Fruit fly (Drosophila melanogaster) whole organism, embryonic: ENCODE data around the gene CG15382.

Experiments
- Antp ChIP-seq: fragments of 200-800 bp; sonication (Bioruptor generic); optimal IDR thresholded peaks from 3 replicates; lab custom pipeline; 2016; ENCODE audit warnings: missing biosample characterization, missing genetic modification characterization
- CG10267 ChIP-seq: fragments of 200-800 bp; sonication (Bioruptor generic); optimal IDR thresholded peaks from 2 replicates; lab custom pipeline; 2018; ENCODE audit warnings: missing biosample characterization, mild to moderate bottlenecking, missing genetic modification characterization, moderate library complexity
- CG10543 ChIP-seq: fragments of 200-800 bp; sonication (Bioruptor generic); optimal IDR thresholded peaks from 3 replicates; lab custom pipeline; 2017; ENCODE audit warnings: missing biosample characterization, mild to moderate bottlenecking, missing genetic modification characterization, moderate library complexity
- CG10979 ChIP-seq: fragments of 200-800 bp; sonication (Bioruptor generic); optimal IDR thresholded peaks from 2 replicates; lab custom pipeline; 2018; ENCODE audit warnings: missing biosample characterization, mild to moderate bottlenecking, missing genetic modification characterization, moderate library complexity
- CG11093 ChIP-seq: fragments of 200-800 bp; sonication (Bioruptor generic); IDR thresholded peaks from 3 replicates; pipeline ENCODE4 v1.3.6; 2022; ENCODE audit warnings: missing biosample characterization, missing genetic modification characterization
- CG11723 ChIP-seq: fragments of 200-800 bp; sonication (Bioruptor generic); optimal IDR thresholded peaks from 2 replicates; lab custom pipeline; 2017; ENCODE audit warnings: missing biosample characterization, mild to moderate bottlenecking, missing genetic modification characterization
- CG16813 ChIP-seq: fragments of 200-800 bp; sonication (Bioruptor generic); IDR thresholded peaks from 3 replicates; pipeline ENCODE4 v1.3.6; 2022; ENCODE audit warnings: missing biosample characterization, missing genetic modification characterization; ENCODE audit not compliant: partially characterized antibody
- CG17802 ChIP-seq: fragments of 200-800 bp; sonication (Bioruptor generic); optimal IDR thresholded peaks from 2 replicates; lab custom pipeline; 2018; ENCODE audit warnings: missing biosample characterization, mild to moderate bottlenecking, missing genetic modification characterization, moderate library complexity
- CG3847 ChIP-seq: fragments of 200-800 bp; sonication (Bioruptor generic); IDR thresholded peaks from 2 replicates; pipeline ENCODE4 v1.3.6; 2022; ENCODE audit warnings: missing biosample characterization, missing genetic modification characterization
- CG4282 ChIP-seq: fragments of 200-800 bp; sonication (Bioruptor generic); optimal IDR thresholded peaks from 2 replicates; lab custom pipeline; 2016; ENCODE audit warnings: missing biosample characterization, missing genetic modification characterization
- CG4328 ChIP-seq: fragments of 200-800 bp; sonication (Bioruptor generic); optimal IDR thresholded peaks from 3 replicates; lab custom pipeline; 2017; ENCODE audit warnings: missing biosample characterization, missing genetic modification reagents, missing genetic modification characterization
- CG4404 ChIP-seq: fragments of 200-800 bp; sonication (Bioruptor generic); IDR thresholded peaks from 2 replicates; pipeline ENCODE4 v1.3.6; 2022; ENCODE audit warnings: missing biosample characterization, missing genetic modification characterization
- CG4707 ChIP-seq: fragments of 200-800 bp; sonication (Bioruptor generic); optimal IDR thresholded peaks from 2 replicates; lab custom pipeline; 2018; ENCODE audit warnings: missing biosample characterization, mild to moderate bottlenecking, missing genetic modification characterization, moderate library complexity
- CG4730 ChIP-seq: fragments of 200-800 bp; sonication (Bioruptor generic); IDR thresholded peaks from 2 replicates; pipeline ENCODE4 v1.3.6; 2022; ENCODE audit warnings: missing biosample characterization, missing genetic modification characterization
- CG5953 ChIP-seq: fragments of 200-800 bp; sonication (Bioruptor generic); IDR thresholded peaks from 2 replicates; pipeline ENCODE4 v1.3.6; 2022; ENCODE audit warnings: missing biosample characterization, missing genetic modification characterization
- CG7271 ChIP-seq: fragments of 200-800 bp; sonication (Bioruptor generic); optimal IDR thresholded peaks from 2 replicates; lab custom pipeline; 2018; ENCODE audit warnings: missing biosample characterization, mild to moderate bottlenecking, missing genetic modification characterization, moderate library complexity
- CG7745 ChIP-seq: fragments of 200-800 bp; sonication (Bioruptor generic); optimal IDR thresholded peaks from 2 replicates; lab custom pipeline; 2018; ENCODE audit warnings: missing biosample characterization, mild to moderate bottlenecking, missing genetic modification characterization, moderate library complexity
- CG8765 ChIP-seq: fragments of 200-800 bp; sonication (Bioruptor generic); IDR thresholded peaks from 2 replicates; pipeline ENCODE4 v1.3.6; 2022; ENCODE audit warnings: missing biosample characterization, missing genetic modification characterization
- Chrac-16 ChIP-seq: fragments of 200-800 bp; sonication (Bioruptor generic); optimal IDR thresholded peaks from 3 replicates; lab custom pipeline; 2016; ENCODE audit warnings: missing biosample characterization, missing genetic modification characterization
- CkIIα-i1 ChIP-seq: fragments of 200-800 bp; sonication (Bioruptor generic); IDR thresholded peaks from 2 replicates; pipeline ENCODE4 v1.3.6; 2022; ENCODE audit warnings: missing biosample characterization, missing genetic modification characterization
- CrebB ChIP-seq: fragments of 200-800 bp; sonication (Bioruptor generic); optimal IDR thresholded peaks from 3 replicates; lab custom pipeline; 2018; ENCODE audit warnings: missing biosample characterization, mild to moderate bottlenecking, missing genetic modification characterization
- HLH3B ChIP-seq: fragments of 200-800 bp; sonication (Bioruptor generic); IDR thresholded peaks from 2 replicates; pipeline ENCODE4 v1.3.6; 2022; ENCODE audit warnings: missing biosample characterization, missing genetic modification characterization
- Jarid2 ChIP-seq: fragments of 200-800 bp; sonication (Bioruptor generic); optimal IDR thresholded peaks from 3 replicates; lab custom pipeline; 2017; ENCODE audit warnings: mild to moderate bottlenecking, missing biosample characterization, missing genetic modification reagents, missing genetic modification characterization
- Nf-YB ChIP-seq: fragments of 200-800 bp; sonication (Bioruptor generic); optimal IDR thresholded peaks from 3 replicates; lab custom pipeline; 2019; ENCODE audit warnings: missing biosample characterization, mild to moderate bottlenecking, missing genetic modification characterization, moderate library complexity
- Nf-YC ChIP-seq: fragments of 200-800 bp; optimal IDR thresholded peaks from 3 replicates; lab custom pipeline; 2019; ENCODE audit warnings: missing biosample characterization, mild to moderate bottlenecking, missing genetic modification characterization, moderate library complexity
- Rx ChIP-seq: fragments of 200-800 bp; sonication (Bioruptor generic); IDR thresholded peaks from 2 replicates; pipeline ENCODE4 v1.3.6; 2022; ENCODE audit warnings: missing biosample characterization, missing genetic modification characterization
- Sry-δ ChIP-seq: fragments of 200-800 bp; sonication (Bioruptor generic); optimal IDR thresholded peaks from 2 replicates; lab custom pipeline; 2016; ENCODE audit warnings: missing biosample characterization, missing genetic modification characterization
- Taf1 ChIP-seq: fragments of 200-800 bp; sonication (Bioruptor generic); IDR thresholded peaks from 2 replicates; pipeline ENCODE4 v1.3.6; 2022; ENCODE audit warnings: missing biosample characterization, missing genetic modification characterization
- al ChIP-seq: fragments of 200-800 bp; sonication (Bioruptor generic); IDR thresholded peaks from 2 replicates; pipeline ENCODE4 v1.3.6; 2022; ENCODE audit warnings: missing biosample characterization, missing genetic modification characterization
- aop ChIP-seq: fragments of 200-800 bp; sonication (Bioruptor generic); IDR thresholded peaks from 2 replicates; pipeline ENCODE4 v1.3.6; 2022; ENCODE audit warnings: missing biosample characterization, missing genetic modification characterization
- bigmax ChIP-seq: fragments of 200-800 bp; sonication (Bioruptor generic); optimal IDR thresholded peaks from 2 replicates; lab custom pipeline; 2018; ENCODE audit warnings: missing biosample characterization, mild to moderate bottlenecking, missing genetic modification characterization
- cato ChIP-seq: fragments of 200-800 bp; sonication (Bioruptor generic); optimal IDR thresholded peaks from 2 replicates; lab custom pipeline; 2016; ENCODE audit warnings: missing biosample characterization, missing genetic modification characterization, borderline replicate concordance
- croc ChIP-seq: fragments of 200-800 bp; sonication (Bioruptor generic); conservative IDR thresholded peaks from 3 replicates; pipeline ENCODE4 v1.3.6; 2022; ENCODE audit warnings: missing biosample characterization, missing genetic modification characterization
- fu2 ChIP-seq: fragments of 200-800 bp; sonication (Bioruptor generic); optimal IDR thresholded peaks from 2 replicates; lab custom pipeline; 2016; ENCODE audit warnings: missing biosample characterization, missing genetic modification characterization
- gfzf ChIP-seq: fragments of 200-800 bp; sonication (Bioruptor generic); optimal IDR thresholded peaks from 2 replicates; lab custom pipeline; 2016; ENCODE audit warnings: missing biosample characterization, mild to moderate bottlenecking, missing genetic modification characterization, moderate library complexity
- gt ChIP-seq: fragments of 200-800 bp; sonication (Bioruptor generic); IDR thresholded peaks from 2 replicates; pipeline ENCODE4 v1.3.6; 2022; ENCODE audit warnings: missing biosample characterization, missing genetic modification characterization
- h ChIP-seq: fragments of >200 bp; optimal IDR thresholded peaks from 2 replicates; lab custom pipeline; 2017
- hbn ChIP-seq: fragments of 200-800 bp; sonication (Bioruptor generic); IDR thresholded peaks from 2 replicates; pipeline ENCODE4 v1.3.6; 2022; ENCODE audit warnings: missing biosample characterization, missing genetic modification characterization; ENCODE audit not compliant: partially characterized antibody
- ind ChIP-seq: fragments of 200-800 bp; sonication (Bioruptor generic); optimal IDR thresholded peaks from 3 replicates; lab custom pipeline; 2016; ENCODE audit warnings: missing biosample characterization, missing genetic modification characterization
- insv ChIP-seq, 2 experiments: fragments of 200-800 bp; sonication (Bioruptor generic); optimal IDR thresholded peaks; 3 replicates each; lab custom pipeline; 2016 to 2018; ENCODE audit warnings: missing biosample characterization in 2 of 2, missing genetic modification characterization in 2 of 2
- klu ChIP-seq: fragments of 200-800 bp; sonication (Bioruptor generic); IDR thresholded peaks from 2 replicates; pipeline ENCODE4 v1.3.6; 2022; ENCODE audit warnings: missing biosample characterization, missing genetic modification characterization
- knrl ChIP-seq: fragments of 200-800 bp; sonication (Bioruptor generic); IDR thresholded peaks from 3 replicates; pipeline ENCODE4 v1.3.6; 2022; ENCODE audit warnings: missing biosample characterization, missing genetic modification characterization; ENCODE audit not compliant: partially characterized antibody
- onecut ChIP-seq: fragments of 200-800 bp; sonication (Bioruptor generic); IDR thresholded peaks from 2 replicates; pipeline ENCODE4 v1.3.6; 2022; ENCODE audit warnings: missing biosample characterization, missing genetic modification characterization
- pb ChIP-seq: fragments of 200-800 bp; sonication (Bioruptor generic); optimal IDR thresholded peaks from 3 replicates; lab custom pipeline; 2016; ENCODE audit warnings: missing biosample characterization, missing genetic modification characterization
- pnt ChIP-seq: fragments of 200-800 bp; sonication (Bioruptor generic); optimal IDR thresholded peaks from 3 replicates; lab custom pipeline; 2016; ENCODE audit warnings: missing biosample characterization, missing genetic modification characterization
- sc ChIP-seq, 3 experiments: fragments of >200 bp in 2 of 3; fragments of 200-800 bp in 1 of 3; sonication (Bioruptor generic) in 1 of 3; optimal IDR thresholded peaks; 2 replicates in 2 of 3; 3 replicates in 1 of 3; lab custom pipeline; 2017; ENCODE audit warnings: mild to moderate bottlenecking in 1 of 3, missing biosample characterization in 1 of 3, missing genetic modification characterization in 1 of 3, missing genetic modification reagents in 1 of 3
- sens-2 ChIP-seq: fragments of 200-800 bp; sonication (Bioruptor generic); IDR thresholded peaks from 2 replicates; pipeline ENCODE4 v1.3.6; 2022; ENCODE audit warnings: missing biosample characterization, missing genetic modification characterization
- sob ChIP-seq: fragments of 200-800 bp; sonication (Bioruptor generic); IDR thresholded peaks from 2 replicates; pipeline ENCODE4 v1.3.6; 2022; ENCODE audit warnings: missing biosample characterization, missing genetic modification characterization
- sug ChIP-seq: fragments of 200-800 bp; optimal IDR thresholded peaks from 2 replicates; lab custom pipeline; 2019; ENCODE audit warnings: missing biosample characterization, mild to moderate bottlenecking, missing genetic modification characterization, moderate library complexity
- trh ChIP-seq: fragments of 200-800 bp; sonication (Bioruptor generic); optimal IDR thresholded peaks from 2 replicates; lab custom pipeline; 2016; ENCODE audit warnings: missing biosample characterization, missing genetic modification characterization
- z ChIP-seq: fragments of 200-800 bp; sonication (Bioruptor generic); IDR thresholded peaks from 3 replicates; pipeline ENCODE4 v1.3.6; 2022; ENCODE audit warnings: missing biosample characterization, missing genetic modification characterization

CG15382 gene

DNA sequence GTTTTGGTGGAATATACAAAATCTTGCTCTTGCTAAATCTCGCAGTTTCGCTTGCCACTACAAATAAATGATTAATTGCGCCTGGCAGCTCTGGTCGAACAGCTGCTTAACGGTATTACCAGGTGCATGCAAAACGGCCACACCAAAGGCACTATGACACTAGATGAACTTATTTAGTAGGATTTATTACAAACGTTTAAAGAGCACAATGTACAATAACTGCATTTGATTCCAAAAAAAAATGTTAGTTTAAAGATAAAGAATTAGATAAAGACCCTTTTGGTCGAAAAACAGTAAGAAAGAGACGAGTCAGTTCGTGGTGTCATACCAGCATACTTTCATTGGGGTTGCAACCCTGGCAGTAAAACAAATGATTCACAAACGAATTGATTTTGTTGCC is 8.3 kb upstream of the CG15382 start, which contains the start of the genes CG11723 and Tbcd (continued):
- TF ChIP-seq CG10267, result peak; percentile 82
- peak; percentile 82 for TF ChIP-seq pnt (GFP tag; lab: Kevin White, UChicago)
- TF ChIP-seq CG4707, result peak; percentile 33
- peak; percentile 26; the same call in 1 of the 3 replicates for TF ChIP-seq z (GFP tag; lab: Robert Waterston, UW)
- peak; percentile 52; the same call in 2 of the 3 replicates for TF ChIP-seq knrl (GFP tag; lab: Robert Waterston, UW)
- TF ChIP-seq aop (GFP tag; lab: Robert Waterston, UW), result peak; percentile 85
- TF ChIP-seq CG5953 (GFP tag; lab: Robert Waterston, UW), result peak; percentile 86
- peak; percentile 67 for TF ChIP-seq Nf-YB
- TF ChIP-seq ind (GFP tag; lab: Kevin White, UChicago), result peak; percentile 87
- TF ChIP-seq CG10979 (tag; lab: Kevin White, UChicago), result peak; percentile 82
- no peak for TF ChIP-seq sc (optimal IDR thresholded peaks at IDR 0.05; lab: Kevin White, UChicago)
- TF ChIP-seq sc (GFP tag; optimal IDR thresholded peaks at IDR 0.05; lab: Kevin White, UChicago), result peak; percentile 61
- peak; percentile 84 for TF ChIP-seq al (GFP tag; lab: Robert Waterston, UW)
- peak; percentile 18; the same call in 1 of the 2 replicates for TF ChIP-seq CkIIα-i1 (GFP tag; lab: Robert Waterston, UW)
- peak; percentile 42; the same call in 1 of the 2 replicates for TF ChIP-seq hbn (GFP tag; lab: Robert Waterston, UW)
- TF ChIP-seq CG8765 (GFP tag; lab: Robert Waterston, UW), result peak; percentile 91
- TF ChIP-seq CG17802 (tag; lab: Kevin White, UChicago), result peak; percentile 71
- TF ChIP-seq CG11723, result no peak
- peak; percentile 71 for TF ChIP-seq Taf1
- TF ChIP-seq fu2, result peak; percentile 82
- peak; percentile 86 for TF ChIP-seq Rx (GFP tag; lab: Robert Waterston, UW)
- TF ChIP-seq CG7271, result peak; percentile 56
- TF ChIP-seq CG10543 (GFP tag; lab: Kevin White, UChicago), result no peak
- peak; percentile 83 for TF ChIP-seq gfzf (GFP tag; lab: Kevin White, UChicago)
- TF ChIP-seq klu, result peak; percentile 77
- peak; percentile 48 for TF ChIP-seq trh (GFP tag; lab: Kevin White, UChicago)
- TF ChIP-seq onecut (GFP tag; lab: Robert Waterston, UW), result peak; percentile 86
- TF ChIP-seq CG4404 (GFP tag; lab: Robert Waterston, UW), result peak; percentile 77
- TF ChIP-seq insv (GFP tag; optimal IDR thresholded peaks at IDR 0.05; lab: Kevin White, UChicago), result peak in 1 of 2 experiments; percentile 49
- TF ChIP-seq Antp (GFP tag; lab: Kevin White, UChicago), result peak; percentile 86
- no peak for TF ChIP-seq CG7745 (tag; lab: Kevin White, UChicago)
- peak; percentile 86 for TF ChIP-seq CrebB (tag; lab: Kevin White, UChicago)
- TF ChIP-seq Chrac-16, result peak; percentile 88
- peak; percentile 92 for TF ChIP-seq sob (GFP tag; lab: Robert Waterston, UW)
- peak; percentile 91 for TF ChIP-seq sens-2 (GFP tag; lab: Robert Waterston, UW)
- TF ChIP-seq cato (GFP tag; lab: Kevin White, UChicago), result peak; percentile 80
- peak; percentile 75 for TF ChIP-seq gt
- no peak for TF ChIP-seq sug
- TF ChIP-seq bigmax (GFP tag; lab: Kevin White, UChicago), result no peak
- TF ChIP-seq CG16813 (GFP tag; lab: Robert Waterston, UW), result peak; percentile 17; the same call in 1 of the 3 replicates
- TF ChIP-seq Nf-YC (tag; lab: Kevin White, UChicago), result no peak
- no peak for TF ChIP-seq h (lab: Kevin White, UChicago)
- peak; percentile 86 for TF ChIP-seq CG11093 (GFP tag; lab: Robert Waterston, UW)
- peak; percentile 87 for TF ChIP-seq CG4730 (GFP tag; lab: Robert Waterston, UW)
- no peak for TF ChIP-seq CG4328 (GFP tag; lab: Kevin White, UChicago)
- peak; percentile 53 for TF ChIP-seq Sry-δ (GFP tag; lab: Kevin White, UChicago)
- peak; percentile 86 for TF ChIP-seq croc (GFP tag; lab: Robert Waterston, UW)
- no peak for TF ChIP-seq Jarid2 (GFP tag; lab: Kevin White, UChicago)
- TF ChIP-seq HLH3B (GFP tag; lab: Robert Waterston, UW), result peak; percentile 93
- TF ChIP-seq CG4282 (GFP tag; lab: Kevin White, UChicago), result peak; percentile 72
- peak; percentile 93 for TF ChIP-seq CG3847 (GFP tag; lab: Robert Waterston, UW)
- TF ChIP-seq pb (GFP tag; lab: Kevin White, UChicago), result peak; percentile 83
